Fruit fly (Drosophila melanogaster): ENCODE data around the gene dpr14.

DNA sequence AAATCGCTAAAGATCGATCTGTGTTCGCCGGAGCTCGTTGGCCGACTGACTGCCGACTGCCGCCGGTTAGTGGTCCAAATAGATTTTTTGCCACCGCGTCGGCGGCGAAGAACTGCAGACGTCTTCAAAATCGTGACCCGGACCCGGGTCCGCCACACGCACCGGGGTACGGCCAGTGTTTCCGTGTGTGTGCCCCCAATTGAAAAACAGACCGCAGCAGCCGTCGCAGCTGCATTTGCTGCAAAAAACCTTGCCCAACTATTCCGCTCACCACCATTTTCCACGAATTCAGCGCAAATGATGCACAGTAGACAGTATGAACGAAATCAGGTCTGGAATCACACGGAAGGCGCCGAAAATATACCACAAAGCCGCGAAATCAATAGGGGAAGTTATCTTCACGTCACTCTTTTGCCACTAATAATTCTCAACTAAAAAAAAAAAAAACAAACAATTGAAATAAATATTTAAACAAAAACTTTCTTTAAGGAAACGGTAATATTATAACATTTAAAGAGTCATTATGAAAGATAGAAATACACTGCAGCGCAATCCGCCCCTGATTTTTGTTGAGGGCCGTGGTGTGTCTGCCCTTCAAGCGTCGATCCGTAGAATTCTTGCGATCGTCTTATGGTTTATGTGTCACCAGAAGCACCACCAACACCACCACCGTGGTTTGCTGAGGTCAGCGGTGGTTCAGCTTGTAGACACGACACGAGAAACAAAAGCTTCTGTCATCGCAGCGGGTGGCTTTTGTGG lies 34.7 kb downstream of the dpr14 start, which contains the start of gene dec:
- TF ChIP-seq CG8301 (tag; optimal IDR thresholded peaks at IDR 0.05), result no peak
- TF ChIP-seq Pif1A (GFP tag; optimal IDR thresholded peaks at IDR 0.05), result no peak
- no peak for TF ChIP-seq CG8159 (tag; optimal IDR thresholded peaks at IDR 0.05)
- TF ChIP-seq CG34367 (tag; optimal IDR thresholded peaks at IDR 0.05), result no peak
- no peak for TF ChIP-seq rn (GFP tag; IDR thresholded peaks at IDR 0.05)

All from whole organism, pupa.